Fruit fly (Drosophila melanogaster) whole organism, adult: ENCODE measurements around the gene CG12609.

Experiments
- CG11617 ChIP-seq: fragments of 200-800 bp; sonication (Bioruptor generic); optimal IDR thresholded peaks from 2 replicates; lab custom pipeline; 2017; ENCODE audit warnings: mild to moderate bottlenecking, missing biosample characterization, missing genetic modification reagents, missing genetic modification characterization
- CG12768 ChIP-seq: fragments of 200-800 bp; sonication (Bioruptor generic); optimal IDR thresholded peaks from 2 replicates; lab custom pipeline; 2017; ENCODE audit warnings: missing biosample characterization, missing genetic modification characterization, mild to moderate bottlenecking, moderate library complexity, missing genetic modification reagents
- CG1620 ChIP-seq: fragments of 200-800 bp; sonication (Bioruptor generic); optimal IDR thresholded peaks from 2 replicates; lab custom pipeline; 2016; ENCODE audit warnings: missing biosample characterization, missing genetic modification characterization
- CG33017 ChIP-seq: fragments of 200-800 bp; sonication (Bioruptor generic); optimal IDR thresholded peaks from 2 replicates; lab custom pipeline; 2018; ENCODE audit warnings: missing biosample characterization, mild to moderate bottlenecking, missing genetic modification characterization, moderate library complexity
- CG5204 ChIP-seq: fragments of 200-800 bp; sonication (Bioruptor generic); optimal IDR thresholded peaks from 2 replicates; lab custom pipeline; 2016; ENCODE audit warnings: missing biosample characterization, missing genetic modification characterization
- Hr96 ChIP-seq: fragments of 200-800 bp; sonication (Bioruptor generic); optimal IDR thresholded peaks from 2 replicates; lab custom pipeline; 2016; ENCODE audit warnings: missing biosample characterization, missing genetic modification characterization
- Mnt ChIP-seq: fragments of 200-800 bp; sonication (Bioruptor generic); optimal IDR thresholded peaks from 2 replicates; lab custom pipeline; 2016; ENCODE audit warnings: missing biosample characterization, mild to moderate bottlenecking, missing genetic modification characterization
- cnc ChIP-seq, 2 experiments: fragments of >200 bp; optimal IDR thresholded peaks; 2 replicates each; lab custom pipeline; 2017
- kay ChIP-seq: fragments of 200-800 bp; sonication (Bioruptor generic); peaks from one replicate; lab custom pipeline; 2016; ENCODE audit warnings: missing biosample characterization, missing genetic modification characterization, borderline replicate concordance
- ovo ChIP-seq: fragments of 200-800 bp; sonication (Bioruptor generic); optimal IDR thresholded peaks from 2 replicates; lab custom pipeline; 2016; ENCODE audit warnings: missing biosample characterization, missing genetic modification characterization
- toe ChIP-seq: fragments of 200-800 bp; sonication (Bioruptor generic); optimal IDR thresholded peaks from 2 replicates; lab custom pipeline; 2016; ENCODE audit warnings: missing biosample characterization, missing genetic modification characterization

- TF ChIP-seq CG33017 (no peak), kay (no peak), CG11617 (GFP tag; lab: Kevin White, UChicago) (no peak), CG5204 (no peak), cnc (optimal IDR thresholded peaks at IDR 0.05; lab: Kevin White, UChicago) (no peak), CG1620 (no peak), Hr96 (GFP tag; lab: Kevin White, UChicago) (no peak), toe (GFP tag; lab: Kevin White, UChicago) (no peak), CG12768 (GFP tag; lab: Kevin White, UChicago) (no peak), ovo (no peak), Mnt (GFP tag; lab: Kevin White, UChicago) (no peak)
Observed at dm6 chrX:18775839-18776538, 27.9 kb upstream of the CG12609 start.
